In the genomic region with DNA sequence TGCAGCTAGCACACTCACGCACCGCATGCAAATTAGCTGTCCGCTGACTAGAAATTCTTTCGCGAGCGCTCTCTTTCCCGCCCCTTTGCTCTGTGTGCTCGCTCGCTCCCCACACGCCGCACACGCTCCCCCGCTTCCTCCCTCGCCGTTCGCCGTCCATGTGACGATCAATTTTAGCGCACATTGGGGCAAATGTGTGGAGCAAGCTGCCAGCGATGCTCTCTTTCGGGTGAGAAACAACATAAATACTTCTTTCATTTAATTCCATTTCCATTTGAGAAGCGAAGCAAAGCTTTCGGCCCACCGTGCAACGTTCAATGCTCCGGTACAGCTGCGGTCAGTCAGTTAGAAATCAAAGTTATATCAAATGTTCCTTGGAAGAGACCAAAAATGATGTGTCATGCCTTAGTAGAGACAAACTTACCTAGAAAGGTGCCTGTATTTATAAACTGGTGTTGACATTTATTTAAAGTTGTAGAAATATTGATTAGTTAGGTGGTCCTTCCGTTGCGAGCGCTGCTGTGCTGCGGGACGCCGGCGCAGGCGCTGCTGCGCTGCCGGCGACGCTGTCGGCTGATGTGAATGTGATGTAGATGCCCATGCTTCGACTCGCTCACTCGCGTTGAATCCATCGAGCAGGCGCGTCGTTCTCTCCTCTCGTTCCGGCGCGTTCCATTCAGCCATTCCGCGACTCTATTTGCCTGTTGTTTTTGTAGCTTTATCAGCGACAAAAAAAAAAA, we compare ENCODE assay signal across 1 fruit fly cellular context.
TF ChIP-seq lines count a peak whose summit lies in the region.

No protein-coding gene starts in this region.

TF ChIP-seq in whole organism, embryonic, 481 proteins besides CTCF, POLR2A, EP300 and RAD21 (continued from another document and continues in another):
- peak; percentile 97 for TF ChIP-seq CG8944 (GFP tag; optimal IDR thresholded peaks at IDR 0.05; lab: Kevin White, UChicago)
- TF ChIP-seq CG17612 (GFP tag; IDR thresholded peaks at IDR 0.05; lab: Robert Waterston, UW): peak; percentile 89
- TF ChIP-seq crol (GFP tag; IDR thresholded peaks at IDR 0.05; lab: Robert Waterston, UW): peak; percentile 99
- TF ChIP-seq tna (GFP tag; IDR thresholded peaks at IDR 0.05; lab: Robert Waterston, UW; ENCODE audit: partially characterized antibody): peak; percentile 34; the same call in 1 of the 2 replicates
- TF ChIP-seq Atf6 (GFP tag; IDR thresholded peaks at IDR 0.05; lab: Robert Waterston, UW): peak; percentile 97
- TF ChIP-seq C15 (GFP tag; IDR thresholded peaks at IDR 0.05; lab: Robert Waterston, UW): peak; percentile 85; the same call in 1 of the 3 replicates
- peak; percentile 92 for TF ChIP-seq ase (GFP tag; IDR thresholded peaks at IDR 0.05; lab: Robert Waterston, UW)
- TF ChIP-seq Blimp-1 (GFP tag; optimal IDR thresholded peaks at IDR 0.05; lab: Kevin White, UChicago): peak; percentile 92
- TF ChIP-seq gem (tag; optimal IDR thresholded peaks at IDR 0.05; lab: Kevin White, UChicago): peak; percentile 98
- TF ChIP-seq E2f2 (GFP tag; IDR thresholded peaks at IDR 0.05; lab: Robert Waterston, UW): peak; percentile 83
- peak; percentile 75 for TF ChIP-seq MESR4 (GFP tag; optimal IDR thresholded peaks at IDR 0.05; lab: Kevin White, UChicago)
- TF ChIP-seq CG34422 (GFP tag; IDR thresholded peaks at IDR 0.05; lab: Robert Waterston, UW): peak; percentile 95
- peak; percentile 98 for TF ChIP-seq dmrt99B (tag; optimal IDR thresholded peaks at IDR 0.05; lab: Kevin White, UChicago)
- peak; percentile 97 for TF ChIP-seq kni (GFP tag; optimal IDR thresholded peaks at IDR 0.05; lab: Kevin White, UChicago)
- peak; percentile 96 for TF ChIP-seq Atf-2 (GFP tag; optimal IDR thresholded peaks at IDR 0.05; lab: Kevin White, UChicago)
- TF ChIP-seq Fer3 (tag; optimal IDR thresholded peaks at IDR 0.05; lab: Kevin White, UChicago): peak; percentile 96
- peak; percentile 96 for TF ChIP-seq Dad (GFP tag; optimal IDR thresholded peaks at IDR 0.05; lab: Kevin White, UChicago)
- TF ChIP-seq CG6683 (GFP tag; optimal IDR thresholded peaks at IDR 0.05; lab: Kevin White, UChicago): peak; percentile 93
- TF ChIP-seq ara (GFP tag; IDR thresholded peaks at IDR 0.05; lab: Robert Waterston, UW): peak; percentile 89
- TF ChIP-seq Xrp1 (GFP tag; IDR thresholded peaks at IDR 0.05; lab: Robert Waterston, UW): peak; percentile 97
- peak; percentile 95 for TF ChIP-seq NK7.1 (GFP tag; optimal IDR thresholded peaks at IDR 0.05; lab: Kevin White, UChicago)
- peak; percentile 34; the same call in 1 of the 2 replicates for TF ChIP-seq amos (GFP tag; IDR thresholded peaks at IDR 0.05; lab: Robert Waterston, UW; ENCODE audit: partially characterized antibody)
- TF ChIP-seq aop (GFP tag; IDR thresholded peaks at IDR 0.05; lab: Robert Waterston, UW): peak; percentile 88
- peak; percentile 94 for TF ChIP-seq CG10979 (tag; optimal IDR thresholded peaks at IDR 0.05; lab: Kevin White, UChicago)
- peak; percentile 87 for TF ChIP-seq trh (GFP tag; optimal IDR thresholded peaks at IDR 0.05; lab: Kevin White, UChicago)
- TF ChIP-seq wek (GFP tag; optimal IDR thresholded peaks at IDR 0.05; lab: Kevin White, UChicago): peak; percentile 91
- no peak for TF ChIP-seq pita (GFP tag; optimal IDR thresholded peaks at IDR 0.05; lab: Kevin White, UChicago)
- peak; percentile 93 for TF ChIP-seq CG9215 (GFP tag; IDR thresholded peaks at IDR 0.05; lab: Robert Waterston, UW)
- TF ChIP-seq onecut (GFP tag; IDR thresholded peaks at IDR 0.05; lab: Robert Waterston, UW): peak; percentile 96
- TF ChIP-seq ken (GFP tag; IDR thresholded peaks at IDR 0.05; lab: Robert Waterston, UW): peak; percentile 95
- TF ChIP-seq CG18262 (tag; optimal IDR thresholded peaks at IDR 0.05; lab: Kevin White, UChicago): peak; percentile 97
- peak; percentile 94 for TF ChIP-seq scrt (GFP tag; optimal IDR thresholded peaks at IDR 0.05; lab: Kevin White, UChicago)
- peak; percentile 84 for TF ChIP-seq ssp (GFP tag; IDR thresholded peaks at IDR 0.05; lab: Robert Waterston, UW)
- TF ChIP-seq fru (optimal IDR thresholded peaks at IDR 0.05; lab: Kevin White, UChicago): no peak
- peak; percentile 88 for TF ChIP-seq Hey (tag; optimal IDR thresholded peaks at IDR 0.05; lab: Kevin White, UChicago)
- peak; percentile 97 for TF ChIP-seq CG17361 (GFP tag; IDR thresholded peaks at IDR 0.05; lab: Robert Waterston, UW)
- TF ChIP-seq CG2129 (GFP tag; IDR thresholded peaks at IDR 0.05; lab: Robert Waterston, UW; ENCODE audit: partially characterized antibody): no peak
- peak; percentile 48; the same call in 1 of the 3 replicates for TF ChIP-seq CG34224 (GFP tag; IDR thresholded peaks at IDR 0.05; lab: Robert Waterston, UW; ENCODE audit: partially characterized antibody)
- TF ChIP-seq gcm2 (GFP tag; optimal IDR thresholded peaks at IDR 0.05; lab: Kevin White, UChicago): peak; percentile 92
- TF ChIP-seq CG30020 (tag; optimal IDR thresholded peaks at IDR 0.05; lab: Kevin White, UChicago): peak; percentile 75
- peak; percentile 93 for TF ChIP-seq CG4820 (GFP tag; optimal IDR thresholded peaks at IDR 0.05; lab: Kevin White, UChicago)
- peak; percentile 97 for TF ChIP-seq CG16863 (GFP tag; optimal IDR thresholded peaks at IDR 0.05; lab: Kevin White, UChicago)
- TF ChIP-seq CG1647 (GFP tag; optimal IDR thresholded peaks at IDR 0.05; lab: Kevin White, UChicago): peak; percentile 93
- peak; percentile 92 for TF ChIP-seq CG11247 (GFP tag; IDR thresholded peaks at IDR 0.05; lab: Robert Waterston, UW)
- peak; percentile 96 for TF ChIP-seq chm (GFP tag; IDR thresholded peaks at IDR 0.05; lab: Robert Waterston, UW)
- TF ChIP-seq CG42726 (GFP tag; IDR thresholded peaks at IDR 0.05; lab: Robert Waterston, UW; ENCODE audit: partially characterized antibody): peak; percentile 22; the same call in 1 of the 2 replicates
- peak; percentile 99 for TF ChIP-seq Hmr (GFP tag; optimal IDR thresholded peaks at IDR 0.05; lab: Kevin White, UChicago)
- peak; percentile 96 for TF ChIP-seq CG13296 (GFP tag; optimal IDR thresholded peaks at IDR 0.05; lab: Kevin White, UChicago)
- peak; percentile 98 for TF ChIP-seq CG18619 (GFP tag; optimal IDR thresholded peaks at IDR 0.05; lab: Kevin White, UChicago)
- TF ChIP-seq Dll (GFP tag; IDR thresholded peaks at IDR 0.05; lab: Robert Waterston, UW; ENCODE audit: partially characterized antibody): peak; percentile 51; the same call in 1 of the 4 replicates
- peak; percentile 85 for TF ChIP-seq CG3838 (GFP tag; optimal IDR thresholded peaks at IDR 0.05; lab: Kevin White, UChicago)
- TF ChIP-seq CG13624 (GFP tag; optimal IDR thresholded peaks at IDR 0.05; lab: Kevin White, UChicago): peak; percentile 98
- TF ChIP-seq Vsx1 (GFP tag; optimal IDR thresholded peaks at IDR 0.05; lab: Kevin White, UChicago): peak; percentile 94
- peak; percentile 96 for TF ChIP-seq Side (GFP tag; optimal IDR thresholded peaks at IDR 0.05; lab: Kevin White, UChicago)
- TF ChIP-seq CG12071 (GFP tag; optimal IDR thresholded peaks at IDR 0.05; lab: Kevin White, UChicago): peak; percentile 97
- TF ChIP-seq esg (GFP tag; conservative IDR thresholded peaks at IDR 0.05; lab: Robert Waterston, UW): peak; percentile 96
- TF ChIP-seq NFAT (GFP tag; IDR thresholded peaks at IDR 0.05; lab: Robert Waterston, UW): peak; percentile 92
- peak; percentile 96 for TF ChIP-seq CG6813 (GFP tag; optimal IDR thresholded peaks at IDR 0.05; lab: Kevin White, UChicago)
- TF ChIP-seq Gsc (GFP tag; IDR thresholded peaks at IDR 0.05; lab: Robert Waterston, UW): peak; percentile 87
- TF ChIP-seq CG15073 (GFP tag; optimal IDR thresholded peaks at IDR 0.05; lab: Kevin White, UChicago): peak; percentile 81
- TF ChIP-seq dan (GFP tag; IDR thresholded peaks at IDR 0.05; lab: Robert Waterston, UW): peak; percentile 74
- TF ChIP-seq CG3065 (GFP tag; optimal IDR thresholded peaks at IDR 0.05; lab: Kevin White, UChicago): peak; percentile 73
- TF ChIP-seq gsb (GFP tag; IDR thresholded peaks at IDR 0.05; lab: Robert Waterston, UW): peak; percentile 89
- TF ChIP-seq CG3281 (GFP tag; optimal IDR thresholded peaks at IDR 0.05; lab: Kevin White, UChicago): peak; percentile 97
- peak; percentile 95 for TF ChIP-seq wdn (GFP tag; IDR thresholded peaks at IDR 0.05; lab: Robert Waterston, UW)
- TF ChIP-seq CG11398 (GFP tag; optimal IDR thresholded peaks at IDR 0.05; lab: Kevin White, UChicago): peak; percentile 95
- TF ChIP-seq Jarid2 (GFP tag; optimal IDR thresholded peaks at IDR 0.05; lab: Kevin White, UChicago): peak; percentile 87
- TF ChIP-seq grau (tag; optimal IDR thresholded peaks at IDR 0.05; lab: Kevin White, UChicago): peak; percentile 97
- TF ChIP-seq lov (optimal IDR thresholded peaks at IDR 0.05; lab: Kevin White, UChicago): no peak
- TF ChIP-seq lov (GFP tag; IDR thresholded peaks at IDR 0.05; lab: Robert Waterston, UW): peak; percentile 91
- TF ChIP-seq fd3F (GFP tag; optimal IDR thresholded peaks at IDR 0.05; lab: Kevin White, UChicago): peak; percentile 93
- peak; percentile 93 for TF ChIP-seq vfl (GFP tag; optimal IDR thresholded peaks at IDR 0.05; lab: Kevin White, UChicago)
- TF ChIP-seq sc (optimal IDR thresholded peaks at IDR 0.05; lab: Kevin White, UChicago): no peak
- peak; percentile 93 for TF ChIP-seq sc (GFP tag; optimal IDR thresholded peaks at IDR 0.05; lab: Kevin White, UChicago)
- peak; percentile 84 for TF ChIP-seq toy (GFP tag; IDR thresholded peaks at IDR 0.05; lab: Robert Waterston, UW)
- peak; percentile 89 for TF ChIP-seq B-H1 (GFP tag; IDR thresholded peaks at IDR 0.05; lab: Robert Waterston, UW)
- peak; percentile 93 for TF ChIP-seq CG4854 (GFP tag; optimal IDR thresholded peaks at IDR 0.05; lab: Kevin White, UChicago)
- peak; percentile 92 for TF ChIP-seq sqz (GFP tag; optimal IDR thresholded peaks at IDR 0.05; lab: Kevin White, UChicago)
- TF ChIP-seq en (GFP tag; optimal IDR thresholded peaks at IDR 0.05; lab: Kevin White, UChicago): peak; percentile 92
- peak; percentile 69 for TF ChIP-seq CkIIα-i1 (GFP tag; IDR thresholded peaks at IDR 0.05; lab: Robert Waterston, UW)
- TF ChIP-seq fd64A (GFP tag; optimal IDR thresholded peaks at IDR 0.05; lab: Kevin White, UChicago): peak; percentile 88
- peak; percentile 87 for TF ChIP-seq emc (GFP tag; optimal IDR thresholded peaks at IDR 0.05; lab: Kevin White, UChicago)
- peak; percentile 97 for TF ChIP-seq Hsf (GFP tag; optimal IDR thresholded peaks at IDR 0.05; lab: Kevin White, UChicago)
- TF ChIP-seq bcd (GFP tag; optimal IDR thresholded peaks at IDR 0.05; lab: Kevin White, UChicago): peak; percentile 98
- TF ChIP-seq repo (GFP tag; optimal IDR thresholded peaks at IDR 0.05; lab: Kevin White, UChicago): peak; percentile 95
- peak; percentile 94 for TF ChIP-seq CG6765 (GFP tag; optimal IDR thresholded peaks at IDR 0.05; lab: Kevin White, UChicago)
- TF ChIP-seq mirr (GFP tag; optimal IDR thresholded peaks at IDR 0.05; lab: Kevin White, UChicago): peak; percentile 95
- peak; percentile 90 for TF ChIP-seq luna (GFP tag; optimal IDR thresholded peaks at IDR 0.05; lab: Kevin White, UChicago)
- TF ChIP-seq CG17359 (tag; optimal IDR thresholded peaks at IDR 0.05; lab: Kevin White, UChicago): peak; percentile 96
- peak; percentile 70; the same call in 1 of the 2 replicates for TF ChIP-seq sim (GFP tag; IDR thresholded peaks at IDR 0.05; lab: Robert Waterston, UW)
- peak; percentile 96 for TF ChIP-seq Optix (GFP tag; IDR thresholded peaks at IDR 0.05; lab: Robert Waterston, UW)
- TF ChIP-seq Sin3A (optimal IDR thresholded peaks at IDR 0.05; lab: Kevin White, UChicago): no peak
- TF ChIP-seq dm (GFP tag; optimal IDR thresholded peaks at IDR 0.05; lab: Kevin White, UChicago): peak; percentile 92
- peak; percentile 97 for TF ChIP-seq CG10209 (GFP tag; optimal IDR thresholded peaks at IDR 0.05; lab: Kevin White, UChicago)
- TF ChIP-seq ftz-f1 (GFP tag; optimal IDR thresholded peaks at IDR 0.05; lab: Kevin White, UChicago): peak; percentile 87
- 0 out of 2 replicates have a peak, but pooled peaks have one; percentile 35 for TF ChIP-seq Dref (GFP tag; IDR thresholded peaks at IDR 0.05; lab: Robert Waterston, UW)
- peak; percentile 95 for TF ChIP-seq ab (GFP tag; optimal IDR thresholded peaks at IDR 0.05; lab: Kevin White, UChicago)
- peak; percentile 74 for TF ChIP-seq CG7928 (GFP tag; optimal IDR thresholded peaks at IDR 0.05; lab: Kevin White, UChicago)
- TF ChIP-seq CG31388 (GFP tag; optimal IDR thresholded peaks at IDR 0.05; lab: Kevin White, UChicago): peak; percentile 75
- TF ChIP-seq D (optimal IDR thresholded peaks at IDR 0.05; lab: Kevin White, UChicago): no peak
- TF ChIP-seq D (GFP tag; optimal IDR thresholded peaks at IDR 0.05; lab: Kevin White, UChicago): peak; percentile 93
- peak; percentile 88 for TF ChIP-seq peb (GFP tag; IDR thresholded peaks at IDR 0.05; lab: Robert Waterston, UW)
- TF ChIP-seq CG14441 (GFP tag; IDR thresholded peaks at IDR 0.05; lab: Robert Waterston, UW): peak; percentile 95
- peak; percentile 99 for TF ChIP-seq CG12769 (tag; optimal IDR thresholded peaks at IDR 0.05; lab: Kevin White, UChicago)
- peak; percentile 96 for TF ChIP-seq tx (GFP tag; optimal IDR thresholded peaks at IDR 0.05; lab: Kevin White, UChicago)
- TF ChIP-seq pros (GFP tag; optimal IDR thresholded peaks at IDR 0.05; lab: Kevin White, UChicago): peak; percentile 65
- peak; percentile 95 for TF ChIP-seq Asciz (GFP tag; optimal IDR thresholded peaks at IDR 0.05; lab: Kevin White, UChicago)
- peak; percentile 90 for TF ChIP-seq CG6654 (GFP tag; optimal IDR thresholded peaks at IDR 0.05; lab: Kevin White, UChicago)
- peak; percentile 61 for TF ChIP-seq CG1832 (GFP tag; optimal IDR thresholded peaks at IDR 0.05; lab: Kevin White, UChicago)
- TF ChIP-seq Taf1 (GFP tag; IDR thresholded peaks at IDR 0.05; lab: Robert Waterston, UW): peak; percentile 89
- TF ChIP-seq sens (GFP tag; lab: Kevin White, UChicago): peak; percentile 99
- peak; percentile 89 for TF ChIP-seq CG10274 (GFP tag; optimal IDR thresholded peaks at IDR 0.05; lab: Kevin White, UChicago)
- TF ChIP-seq CG4617 (GFP tag; optimal IDR thresholded peaks at IDR 0.05; lab: Kevin White, UChicago; ENCODE audit: borderline replicate concordance): peak; percentile 88
- TF ChIP-seq zfh1 (GFP tag; IDR thresholded peaks at IDR 0.05; lab: Robert Waterston, UW): peak; percentile 95
- peak; percentile 81 for TF ChIP-seq Ravus (GFP tag; IDR thresholded peaks at IDR 0.05; lab: Robert Waterston, UW)
- peak; percentile 99 for TF ChIP-seq row (GFP tag; IDR thresholded peaks at IDR 0.05; lab: Robert Waterston, UW)
- TF ChIP-seq sisA (GFP tag; IDR thresholded peaks at IDR 0.05; lab: Robert Waterston, UW): peak; percentile 96
- peak; percentile 94 for TF ChIP-seq Abd-B (GFP tag; optimal IDR thresholded peaks at IDR 0.05; lab: Kevin White, UChicago)
- peak in 1 of 3 experiments; percentile 93 for TF ChIP-seq Stat92E (GFP tag; optimal IDR thresholded peaks at IDR 0.05; lab: Kevin White, UChicago)
- no peak for TF ChIP-seq unc-4 (GFP tag; IDR thresholded peaks at IDR 0.05; lab: Robert Waterston, UW; ENCODE audit: partially characterized antibody)
